Worm (Caenorhabditis elegans): ENCODE data around the gene selt-1.2.

Gene selt-1.2

ce11 chrV:10721912-10722426, 25.2 kb downstream of the selt-1.2 start (continued):
- no peak for TF ChIP-seq alr-1 (tag; optimal IDR thresholded peaks at IDR 0.05; ENCODE audit: borderline replicate concordance)
- TF ChIP-seq egl-27 (tag; optimal IDR thresholded peaks at IDR 0.05) = no peak
- TF ChIP-seq tbx-2 (tag; optimal IDR thresholded peaks at IDR 0.05) = no peak
- TF ChIP-seq isw-1 (GFP tag; IDR thresholded peaks at IDR 0.05) = no peak
- peak in 1 of 6 experiments; percentile 12 for TF ChIP-seq elt-3 (tag; optimal IDR thresholded peaks at IDR 0.05)
- no peak for TF ChIP-seq unc-30 (tag; optimal IDR thresholded peaks at IDR 0.05)
- no peak for TF ChIP-seq grh-1 (GFP tag; IDR thresholded peaks at IDR 0.05)
- TF ChIP-seq xbp-1 (tag; optimal IDR thresholded peaks at IDR 0.05) = no peak
- TF ChIP-seq skn-1 (tag; optimal IDR thresholded peaks at IDR 0.05) = no peak
- TF ChIP-seq mdl-1 (tag; optimal IDR thresholded peaks at IDR 0.05) = peak in 1 of 2 experiments; percentile 19
- TF ChIP-seq nhr-47 (tag; optimal IDR thresholded peaks at IDR 0.05) = no peak
- no peak for TF ChIP-seq vab-15 (tag; optimal IDR thresholded peaks at IDR 0.05)
- no peak for TF ChIP-seq ztf-11 (tag; optimal IDR thresholded peaks at IDR 0.05)
- no peak for TF ChIP-seq nhr-77 (tag; optimal IDR thresholded peaks at IDR 0.05)
- no peak for TF ChIP-seq fkh-10 (GFP tag; optimal IDR thresholded peaks at IDR 0.05)
- no peak for TF ChIP-seq dsc-1 (tag; optimal IDR thresholded peaks at IDR 0.05)
- TF ChIP-seq fkh-8 (tag; optimal IDR thresholded peaks at IDR 0.05) = no peak
- TF ChIP-seq rnt-1 (tag; optimal IDR thresholded peaks at IDR 0.05) = peak; percentile 51
- no peak for TF ChIP-seq lin-13 (GFP tag; optimal IDR thresholded peaks at IDR 0.05)
- TF ChIP-seq unc-86 (tag; optimal IDR thresholded peaks at IDR 0.05) = no peak
- TF ChIP-seq nhr-76 (tag; optimal IDR thresholded peaks at IDR 0.05) = no peak
- no peak for TF ChIP-seq nhr-84 (tag; optimal IDR thresholded peaks at IDR 0.05)
- TF ChIP-seq nhr-19 (GFP tag; conservative IDR thresholded peaks at IDR 0.05) = no peak
- TF ChIP-seq lsy-2 (tag; optimal IDR thresholded peaks at IDR 0.05) = peak in 1 of 2 experiments; percentile 37
- TF ChIP-seq mep-1 (tag; optimal IDR thresholded peaks at IDR 0.05) = peak; percentile 39
- no peak for TF ChIP-seq lin-35 (GFP tag; optimal IDR thresholded peaks at IDR 0.05)
- no peak for TF ChIP-seq swsn-7 (tag; optimal IDR thresholded peaks at IDR 0.05)
- TF ChIP-seq Y116A8C.19 (tag; optimal IDR thresholded peaks at IDR 0.05; ENCODE audit: borderline replicate concordance) = no peak
- no peak for TF ChIP-seq snpc-4 (tag; optimal IDR thresholded peaks at IDR 0.05)
- TF ChIP-seq mab-9 (GFP tag; IDR thresholded peaks at IDR 0.05) = no peak
- TF ChIP-seq fkh-4 (tag; optimal IDR thresholded peaks at IDR 0.05; ENCODE audit: borderline replicate concordance) = no peak
- no peak for TF ChIP-seq nhr-71 (tag; optimal IDR thresholded peaks at IDR 0.05)
- TF ChIP-seq ceh-63 (GFP tag; optimal IDR thresholded peaks at IDR 0.05) = no peak
- TF ChIP-seq C34B4.2 (tag; optimal IDR thresholded peaks at IDR 0.05) = no peak
- no peak for TF ChIP-seq nhr-90 (tag; optimal IDR thresholded peaks at IDR 0.05; ENCODE audit: poor library complexity)
- TF ChIP-seq tlp-1 (tag; optimal IDR thresholded peaks at IDR 0.05) = no peak
- no peak for TF ChIP-seq ces-1 (GFP tag; optimal IDR thresholded peaks at IDR 0.05)
- no peak for TF ChIP-seq pqm-1 (tag; optimal IDR thresholded peaks at IDR 0.05)
- TF ChIP-seq unc-62 (GFP tag; optimal IDR thresholded peaks at IDR 0.05) = no peak
- no peak for TF ChIP-seq ama-1 (optimal IDR thresholded peaks at IDR 0.05)
- no peak for TF ChIP-seq C04F5.9 (tag; optimal IDR thresholded peaks at IDR 0.05)
- no peak for TF ChIP-seq fos-1 (tag; optimal IDR thresholded peaks at IDR 0.05)
- TF ChIP-seq nhr-11 (tag; optimal IDR thresholded peaks at IDR 0.05) = no peak
- TF ChIP-seq blmp-1 (tag; optimal IDR thresholded peaks at IDR 0.05) = peak; percentile 99
- TF ChIP-seq ets-5 (GFP tag; IDR thresholded peaks at IDR 0.05) = no peak
- no peak for TF ChIP-seq lin-39 (tag; optimal IDR thresholded peaks at IDR 0.05)
- TF ChIP-seq C16A3.4 (tag; optimal IDR thresholded peaks at IDR 0.05) = no peak
- TF ChIP-seq F16B12.6 (tag; optimal IDR thresholded peaks at IDR 0.05) = no peak
- no peak for TF ChIP-seq sox-4 (tag; optimal IDR thresholded peaks at IDR 0.05)
- TF ChIP-seq ceh-88 (GFP tag; IDR thresholded peaks at IDR 0.05) = no peak
- no peak for TF ChIP-seq egl-13 (tag; optimal IDR thresholded peaks at IDR 0.05)
- no peak for TF ChIP-seq lir-3 (tag; optimal IDR thresholded peaks at IDR 0.05; ENCODE audit: poor library complexity)
- no peak for TF ChIP-seq elt-2 (tag; optimal IDR thresholded peaks at IDR 0.05)
- no peak for TF ChIP-seq ceh-90 (tag; optimal IDR thresholded peaks at IDR 0.05)

All from whole organism, L1 larva.